Worm (Caenorhabditis elegans) whole organism, mixed stage, embryonic: ENCODE results near the gene F46C5.9.

Experiments
- bed-3 ChIP-seq: fragments of 200-800 bp; sonication (Bioruptor generic); optimal IDR thresholded peaks from 3 replicates; lab custom pipeline; 2018; ENCODE audit warnings: mild to moderate bottlenecking, missing genetic modification characterization, moderate library complexity, missing compliant biosample characterization
- blmp-1 ChIP-seq: fragments of 150-350 bp; optimal IDR thresholded peaks from 2 replicates; lab custom pipeline; 2014; ENCODE audit warnings: missing biosample characterization, missing genetic modification characterization
- ceh-39 ChIP-seq: fragments of 150-350 bp; optimal IDR thresholded peaks from 2 replicates; lab custom pipeline; 2014; ENCODE audit warnings: missing biosample characterization, missing genetic modification characterization
- ceh-83 ChIP-seq: fragments of 200-800 bp; sonication (Bioruptor generic); optimal IDR thresholded peaks from 2 replicates; lab custom pipeline; 2018; ENCODE audit warnings: mild to moderate bottlenecking, missing genetic modification characterization, missing compliant biosample characterization
- ces-1 ChIP-seq: fragments of 150-350 bp; optimal IDR thresholded peaks from 2 replicates; lab custom pipeline; 2014; ENCODE audit warnings: missing biosample characterization, missing genetic modification reagents, missing genetic modification characterization
- cnd-1 ChIP-seq: fragments of 200-800 bp; sonication (Bioruptor generic); optimal IDR thresholded peaks from 2 replicates; lab custom pipeline; 2018; ENCODE audit warnings: mild to moderate bottlenecking, missing genetic modification characterization, missing compliant biosample characterization
- drap-1 ChIP-seq: fragments of 200-800 bp; sonication (Bioruptor generic); optimal IDR thresholded peaks from 3 replicates; lab custom pipeline; 2018; ENCODE audit warnings: mild to moderate bottlenecking, missing genetic modification characterization, missing compliant biosample characterization
- elt-3 ChIP-seq: fragments of 150-350 bp; optimal IDR thresholded peaks from 2 replicates; lab custom pipeline; 2014; ENCODE audit warnings: missing biosample characterization, missing genetic modification characterization
- ham-2 ChIP-seq: fragments of 200-800 bp; sonication (Bioruptor generic); optimal IDR thresholded peaks from 2 replicates; lab custom pipeline; 2018; ENCODE audit warnings: mild to moderate bottlenecking, missing genetic modification characterization, missing compliant biosample characterization
- lin-13 ChIP-seq: fragments of 150-350 bp; optimal IDR thresholded peaks from 2 replicates; lab custom pipeline; 2014; ENCODE audit warnings: missing biosample characterization, missing genetic modification characterization
- lin-32 ChIP-seq: fragments of 200-800 bp; sonication (Bioruptor generic); optimal IDR thresholded peaks from 2 replicates; lab custom pipeline; 2018; ENCODE audit warnings: mild to moderate bottlenecking, missing genetic modification characterization, missing compliant biosample characterization
- mab-5 ChIP-seq: fragments of 150-350 bp; optimal IDR thresholded peaks from 2 replicates; lab custom pipeline; 2014; ENCODE audit warnings: missing biosample characterization, missing genetic modification characterization
- nhr-12 ChIP-seq: fragments of 150-350 bp; optimal IDR thresholded peaks from 2 replicates; lab custom pipeline; 2014; ENCODE audit warnings: missing biosample characterization, missing genetic modification characterization
- nhr-2 ChIP-seq: fragments of 150-350 bp; optimal IDR thresholded peaks from 2 replicates; lab custom pipeline; 2014; ENCODE audit warnings: missing biosample characterization, missing genetic modification characterization
- nhr-28 ChIP-seq: fragments of 150-350 bp; optimal IDR thresholded peaks from 2 replicates; lab custom pipeline; 2014; ENCODE audit warnings: missing biosample characterization, missing genetic modification characterization
- nhr-76 ChIP-seq: sonication (generic microtip); optimal IDR thresholded peaks from 2 replicates; lab custom pipeline; 2017; ENCODE audit warnings: missing biosample characterization, missing genetic modification characterization
- pha-4 ChIP-seq: fragments of 150-350 bp; optimal IDR thresholded peaks from 2 replicates; lab custom pipeline; 2018; ENCODE audit warnings: missing biosample characterization, missing genetic modification reagents, missing genetic modification characterization
- unc-120 ChIP-seq: sonication (generic microtip); optimal IDR thresholded peaks from 2 replicates; lab custom pipeline; 2017; ENCODE audit warnings: missing genetic modification characterization, missing compliant biosample characterization; ENCODE audit not compliant: poor library complexity, severe bottlenecking
- unc-39 ChIP-seq: fragments of 150-350 bp; optimal IDR thresholded peaks from 2 replicates; lab custom pipeline; 2014; ENCODE audit warnings: missing biosample characterization, missing genetic modification characterization
- unc-62 ChIP-seq: fragments of 150-350 bp; optimal IDR thresholded peaks from 2 replicates; lab custom pipeline; 2014; ENCODE audit warnings: missing biosample characterization, missing genetic modification reagents, missing genetic modification characterization
- zip-8 ChIP-seq: fragments of 150-350 bp; optimal IDR thresholded peaks from 2 replicates; lab custom pipeline; 2014; ENCODE audit warnings: missing biosample characterization, missing genetic modification characterization
- ztf-11 ChIP-seq: fragments of 150-350 bp; optimal IDR thresholded peaks from 2 replicates; lab custom pipeline; 2014; ENCODE audit warnings: missing biosample characterization, missing genetic modification characterization

Gene F46C5.9

ce11 chrII:8761739-8762138, 48.8 kb downstream of the F46C5.9 start:
- TF ChIP-seq nhr-12 (tag; lab: Kevin White, UChicago) (no peak), elt-3 (tag; lab: Kevin White, UChicago) (no peak), nhr-2 (tag; lab: Kevin White, UChicago) (no peak), unc-39 (no peak), zip-8 (tag; lab: Kevin White, UChicago) (no peak), mab-5 (tag; lab: Kevin White, UChicago) (no peak), cnd-1 (tag; lab: Kevin White, UChicago) (no peak), bed-3 (GFP tag; lab: Kevin White, UChicago) (no peak), pha-4 (tag; lab: Kevin White, UChicago) (no peak), ces-1 (GFP tag; lab: Kevin White, UChicago) (no peak)

- TF ChIP-seq lin-32 (GFP tag; lab: Kevin White, UChicago) (no peak), ztf-11 (tag; lab: Kevin White, UChicago) (no peak), ces-1 (GFP tag; lab: Kevin White, UChicago) (no peak), ham-2 (GFP tag; lab: Kevin White, UChicago) (no peak), bed-3 (GFP tag; lab: Kevin White, UChicago) (no peak), unc-39 (no peak), cnd-1 (tag; lab: Kevin White, UChicago) (no peak), nhr-28 (tag; lab: Kevin White, UChicago) (no peak), unc-120 (tag; lab: Kevin White, UChicago) (no peak), unc-62 (GFP tag; lab: Kevin White, UChicago) (no peak), lin-13 (tag; lab: Kevin White, UChicago) (no peak), nhr-2 (tag; lab: Kevin White, UChicago) (no peak), nhr-76 (tag; lab: Kevin White, UChicago) (no peak), elt-3 (tag; lab: Kevin White, UChicago) (no peak), ceh-83 (GFP tag; lab: Kevin White, UChicago) (no peak), ceh-39 (no peak), drap-1 (GFP tag; lab: Kevin White, UChicago) (no peak), blmp-1 (no peak)
Measured at ce11 chrII:8759493-8759892, 51.0 kb downstream of the F46C5.9 start, which contains the start of gene fut-1. TSS of gene fut-1 (minus strand) at chrII:8759593.
